Worm (Caenorhabditis elegans): Measurements from ENCODE around the gene crn-5.

crn-5 gene

ce11 chrII:10554046-10554399, 38.5 kb upstream of the crn-5 start:
- no peak for TF ChIP-seq unc-62 (GFP tag; optimal IDR thresholded peaks at IDR 0.05)

DNA sequence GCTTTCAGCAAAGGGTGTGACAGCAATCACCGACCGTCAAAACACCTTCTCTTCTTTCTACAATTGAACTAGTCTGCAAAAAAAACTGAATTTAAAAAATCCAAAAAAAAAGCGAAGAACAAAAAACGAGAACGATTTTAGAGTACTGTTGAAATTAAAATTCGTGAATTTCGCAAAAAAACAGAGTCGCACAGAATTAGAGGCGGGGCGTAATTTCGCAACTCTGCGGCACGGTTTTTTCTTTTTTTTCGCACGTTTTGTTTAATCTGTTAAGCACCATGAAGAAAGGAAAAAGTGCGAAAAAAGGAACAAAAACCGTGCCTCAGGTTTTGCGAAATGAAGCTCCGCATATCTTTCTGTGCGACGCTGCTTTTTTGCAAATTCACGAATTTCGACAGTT, 37.6 kb upstream of the crn-5 start, which contains the start of gene mnk-1:
Gene mnk-1, minus strand, starts transcription at position 73 of the 400 bp plus-strand sequence.
- no peak for TF ChIP-seq unc-62 (GFP tag; optimal IDR thresholded peaks at IDR 0.05)

- no peak for TF ChIP-seq unc-62 (GFP tag; optimal IDR thresholded peaks at IDR 0.05)
Measured at ce11 chrII:10555484-10556075, 37.0 kb upstream of the crn-5 start.

DNA sequence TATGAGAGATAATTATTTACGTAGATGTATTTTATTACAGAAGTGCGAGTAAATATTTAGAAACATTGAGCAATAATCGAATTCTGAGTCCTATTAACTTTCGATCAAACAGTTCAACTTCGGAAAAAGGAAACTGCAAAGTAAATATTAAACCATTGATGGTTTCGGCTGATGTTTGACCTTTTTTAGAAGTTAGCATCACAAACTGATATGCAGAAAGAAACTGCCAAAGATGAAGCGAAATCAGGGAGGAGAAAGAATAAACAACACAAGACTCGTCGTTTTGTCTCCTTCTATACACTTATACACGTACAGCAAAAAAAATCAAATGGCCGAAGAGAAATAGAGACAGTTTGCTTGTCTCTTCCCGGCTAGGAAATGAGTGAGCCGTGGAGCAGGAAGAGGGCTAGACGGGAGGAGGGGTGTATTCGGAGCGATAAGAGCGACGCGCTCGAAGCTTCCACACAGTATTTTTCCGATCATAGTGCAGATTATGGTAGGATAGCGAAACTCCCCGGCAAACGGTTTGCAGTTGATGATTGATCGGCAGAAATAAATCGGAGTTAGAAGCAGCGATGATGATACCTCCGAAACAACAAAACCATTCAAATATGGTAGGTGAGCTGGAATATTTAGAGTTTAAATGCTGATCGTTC, 35.9 kb upstream of the crn-5 start:
- no peak for TF ChIP-seq unc-62 (GFP tag; optimal IDR thresholded peaks at IDR 0.05)

DNA sequence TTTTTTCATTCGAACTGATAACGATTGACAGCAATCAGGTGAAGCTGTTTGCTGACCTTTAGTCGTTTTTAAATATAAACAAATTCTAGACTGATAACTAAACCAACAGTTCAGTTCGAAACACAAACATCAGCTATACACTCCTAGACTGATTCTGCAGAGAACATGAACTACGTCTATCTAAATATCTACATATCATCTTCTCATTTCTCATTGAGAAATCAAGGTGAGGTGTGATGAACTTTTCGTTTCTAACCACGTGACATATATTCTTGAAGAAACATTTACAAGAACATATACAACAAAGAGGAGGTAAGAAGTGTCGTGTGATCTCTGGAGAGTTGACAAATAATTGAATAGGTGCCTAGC, 35.4 kb upstream of the crn-5 start:
- no peak for TF ChIP-seq unc-62 (GFP tag; optimal IDR thresholded peaks at IDR 0.05)

DNA sequence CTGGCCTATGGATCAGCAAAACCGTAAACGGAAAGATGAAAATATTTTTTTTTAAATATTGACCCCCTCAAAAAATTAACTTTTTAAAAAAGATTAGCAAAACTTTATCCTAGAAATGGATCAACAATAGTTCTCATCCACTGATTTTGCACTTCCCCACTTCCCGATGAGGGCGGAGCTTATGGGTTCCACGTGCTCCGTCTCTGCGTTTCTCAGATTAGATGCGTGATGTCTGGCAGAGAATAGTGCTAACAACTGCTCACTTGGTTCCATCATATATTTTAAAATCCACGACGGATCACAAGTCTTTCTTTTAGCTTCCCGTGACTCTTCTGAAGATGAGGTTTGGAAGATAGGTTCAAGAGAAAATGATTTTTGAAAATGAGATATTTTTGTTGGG, 34.2 kb upstream of the crn-5 start:
- TF ChIP-seq unc-62 (GFP tag; optimal IDR thresholded peaks at IDR 0.05) = no peak

- TF ChIP-seq unc-62 (GFP tag; optimal IDR thresholded peaks at IDR 0.05) = no peak
Measured at ce11 chrII:10558962-10559415, 33.6 kb upstream of the crn-5 start.

ce11 chrII:10559671-10560184, 32.8 kb upstream of the crn-5 start:
- no peak for TF ChIP-seq unc-62 (GFP tag; optimal IDR thresholded peaks at IDR 0.05)

DNA sequence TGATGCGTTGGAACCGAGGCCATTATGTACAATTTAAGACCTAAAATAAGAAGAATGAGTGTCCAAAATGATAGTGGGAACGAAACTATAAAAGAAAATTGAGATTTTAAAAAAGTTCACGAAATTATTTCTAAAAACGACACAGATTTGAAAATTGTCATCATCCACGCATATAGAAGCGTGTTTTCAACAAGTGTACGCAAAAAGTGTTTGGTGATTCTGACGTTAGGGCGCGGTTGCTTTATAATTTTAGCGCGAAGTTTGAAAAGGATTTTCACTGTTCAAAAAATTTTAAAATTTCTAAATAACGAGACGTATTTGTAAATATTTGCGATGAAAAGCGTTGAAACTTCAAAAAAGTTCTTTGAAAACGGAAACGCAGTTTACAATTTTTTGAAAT, 29.2 kb upstream of the crn-5 start, which contains the start of gene cdc-48.1:
Gene cdc-48.1, minus strand, starts transcription at position 40 of the 400 bp plus-strand sequence.
- peak; percentile 74 for TF ChIP-seq unc-62 (GFP tag; optimal IDR thresholded peaks at IDR 0.05)

ce11 chrII:10564578-10564977, 28.0 kb upstream of the crn-5 start, which contains the start of the genes C06A1.6 and C06A1.7:
C06A1.6 (minus strand) TSS chrII:10564678.
C06A1.7 (plus strand) TSS chrII:10564891.
- TF ChIP-seq unc-62 (GFP tag; optimal IDR thresholded peaks at IDR 0.05) = no peak

ce11 chrII:10566458-10566857, 26.1 kb upstream of the crn-5 start:
- TF ChIP-seq unc-62 (GFP tag; optimal IDR thresholded peaks at IDR 0.05) = no peak

DNA sequence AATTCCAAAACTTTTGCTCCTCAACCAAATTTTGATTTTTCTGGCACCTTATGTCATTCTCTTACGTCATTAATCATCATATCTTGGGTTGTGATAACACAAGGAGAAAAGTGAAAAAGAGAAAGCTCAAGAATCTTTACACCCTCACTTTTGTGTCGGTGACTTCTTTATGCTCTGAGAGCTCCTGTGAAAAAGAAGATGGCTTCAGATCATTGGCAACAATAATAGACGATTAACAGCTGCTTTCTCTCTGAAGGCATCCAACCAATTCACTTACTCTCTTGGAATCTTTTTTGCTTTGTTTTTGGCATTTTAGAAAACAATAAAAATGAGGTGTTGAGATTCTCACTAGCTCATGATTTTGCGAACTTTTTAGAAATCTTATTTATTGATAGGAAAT, 23.1 kb upstream of the crn-5 start:
- TF ChIP-seq unc-62 (GFP tag; optimal IDR thresholded peaks at IDR 0.05) = no peak

DNA sequence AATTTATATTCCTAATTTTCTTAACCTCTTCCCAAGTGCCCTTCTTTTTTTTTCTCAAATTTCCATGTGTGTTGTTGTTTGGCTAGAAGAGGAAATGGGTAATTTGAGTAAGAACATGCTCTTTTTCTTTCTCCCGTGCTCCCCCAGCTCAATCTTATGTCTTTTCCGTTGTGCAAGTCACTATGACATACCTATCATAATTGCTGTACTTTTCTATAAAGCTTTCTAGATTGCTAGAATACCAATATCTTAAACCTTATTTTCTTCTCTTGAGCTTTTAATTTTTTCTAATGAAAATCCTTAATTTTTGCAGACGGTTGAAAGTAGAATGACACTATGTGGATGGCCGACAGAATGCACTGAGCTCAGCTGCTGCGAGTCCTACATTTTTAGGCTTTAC, 22.2 kb upstream of the crn-5 start, which contains the start of gene txt-13:
Gene txt-13, plus strand, starts transcription at position 301 of the 400 bp plus-strand sequence.
- TF ChIP-seq unc-62 (GFP tag; optimal IDR thresholded peaks at IDR 0.05) = no peak

DNA sequence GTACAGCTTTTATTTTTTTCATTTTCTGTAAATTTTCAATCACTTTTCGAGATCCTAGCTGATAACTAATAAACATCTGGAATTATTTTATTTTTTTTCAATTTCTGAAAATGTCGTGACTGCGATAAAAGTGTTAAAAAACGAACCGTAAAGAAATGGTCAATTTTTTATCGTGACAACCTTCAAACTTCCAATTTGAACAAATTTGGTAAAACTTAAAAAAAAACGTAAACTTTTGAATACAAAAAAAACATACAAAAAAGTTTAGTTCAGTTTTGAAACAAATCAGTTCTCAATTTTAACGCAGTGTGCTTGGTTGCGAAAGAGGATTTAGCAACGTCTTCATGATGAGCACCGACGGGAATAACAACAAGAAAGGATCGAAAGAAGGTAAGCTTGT, 20.6 kb upstream of the crn-5 start, which contains the start of gene C06A1.3:
Gene C06A1.3, plus strand, starts transcription at position 301 of the 400 bp plus-strand sequence.
- no peak for TF ChIP-seq unc-62 (GFP tag; optimal IDR thresholded peaks at IDR 0.05)

DNA sequence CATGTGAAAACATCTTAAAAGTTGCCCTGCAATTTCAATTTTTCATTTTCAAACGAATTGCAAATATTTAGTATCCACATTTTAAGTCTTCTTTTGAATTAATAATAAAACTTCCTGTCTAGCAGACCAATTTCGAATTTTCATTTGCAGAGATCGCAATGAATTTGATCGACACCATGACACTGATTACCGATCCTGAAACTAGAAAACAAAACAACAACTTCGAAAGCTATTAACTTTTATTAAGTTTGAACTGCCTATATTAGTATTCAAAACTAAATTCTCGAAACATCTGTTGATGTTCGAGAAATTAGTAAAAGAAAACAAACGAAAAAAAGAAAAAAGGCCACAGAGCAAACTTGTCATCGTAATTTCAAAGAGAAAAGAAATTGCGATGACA, 18.4 kb upstream of the crn-5 start:
- no peak for TF ChIP-seq unc-62 (GFP tag; optimal IDR thresholded peaks at IDR 0.05)

DNA sequence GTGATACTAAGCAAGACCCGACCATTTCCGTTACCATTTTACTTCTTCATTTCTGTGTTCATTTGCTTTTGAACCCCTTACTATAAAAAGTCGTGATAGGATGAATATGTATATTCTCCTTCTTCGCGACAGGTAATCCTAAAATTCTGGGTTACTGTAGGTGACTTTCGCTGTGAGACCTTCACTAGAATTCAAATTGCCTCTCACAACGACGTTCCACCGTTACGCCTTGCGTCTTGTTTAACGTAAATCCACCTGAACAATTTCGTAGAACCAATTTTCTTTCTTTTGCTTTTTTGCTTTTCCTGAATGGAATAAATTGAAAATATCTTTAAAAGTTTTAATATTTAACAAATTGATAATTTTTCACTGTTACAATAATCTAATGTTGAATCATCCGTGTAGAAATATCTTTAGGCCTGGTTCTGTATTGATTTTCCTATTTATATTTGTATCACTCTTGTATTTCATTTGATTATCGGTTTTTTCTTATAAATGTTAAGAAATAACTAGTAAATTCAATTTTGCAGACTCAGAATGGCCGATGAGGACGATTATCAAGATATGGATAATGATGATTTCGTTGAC, 13.6 kb upstream of the crn-5 start, which contains the start of gene rpb-6:
Gene rpb-6, plus strand, starts transcription at position 538 of the 588 bp plus-strand sequence.
- TF ChIP-seq unc-62 (GFP tag; optimal IDR thresholded peaks at IDR 0.05) = no peak

DNA sequence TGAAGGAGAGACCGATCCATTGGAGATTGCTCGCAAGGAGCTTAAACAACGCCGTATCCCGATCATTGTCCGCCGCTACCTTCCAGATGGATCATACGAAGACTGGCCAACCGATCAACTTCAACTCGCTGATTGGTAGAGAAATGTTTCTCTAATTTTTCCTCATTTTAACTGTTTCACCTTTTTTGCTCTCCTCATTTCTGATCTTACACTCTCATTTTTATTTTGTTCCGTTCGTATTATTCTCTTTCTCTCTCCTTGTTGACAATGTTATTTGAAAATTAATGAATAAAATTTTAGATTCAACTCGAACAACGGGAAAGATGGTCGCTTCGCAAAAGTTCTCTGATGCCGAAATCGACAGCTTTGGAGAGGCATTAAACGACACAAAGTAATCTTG, 12.9 kb upstream of the crn-5 start, which contains the start of gene dohh-1:
Gene dohh-1, plus strand, starts transcription at position 301 of the 400 bp plus-strand sequence.
- no peak for TF ChIP-seq unc-62 (GFP tag; optimal IDR thresholded peaks at IDR 0.05)
